Worm (Caenorhabditis elegans) whole organism, early embryonic: Measurements from ENCODE around the gene sre-34.

Source experiments
- B0310.2 ChIP-seq: sonication (generic microtip); optimal IDR thresholded peaks from 2 replicates; lab custom pipeline; 2016; ENCODE audit warnings: mild to moderate bottlenecking, missing genetic modification characterization, missing compliant biosample characterization
- F13C5.2 ChIP-seq: sonication (generic microtip); optimal IDR thresholded peaks from 2 replicates; lab custom pipeline; 2017; ENCODE audit warnings: mild to moderate bottlenecking, missing genetic modification characterization, inconsistent platforms, missing compliant biosample characterization
- aly-1 ChIP-seq: sonication (generic microtip); optimal IDR thresholded peaks from 2 replicates; lab custom pipeline; 2016; ENCODE audit warnings: missing genetic modification characterization, missing compliant biosample characterization
- ama-1 ChIP-seq: fragments of 150-350 bp; optimal IDR thresholded peaks from 2 replicates; lab custom pipeline; 2014
- ceh-13 ChIP-seq: fragments of 200-800 bp; sonication (Bioruptor generic); optimal IDR thresholded peaks from 2 replicates; lab custom pipeline; 2018; ENCODE audit warnings: mild to moderate bottlenecking, missing genetic modification characterization, missing compliant biosample characterization
- ceh-36 ChIP-seq: sonication (generic microtip); optimal IDR thresholded peaks from 2 replicates; lab custom pipeline; 2016; ENCODE audit warnings: missing genetic modification characterization, inconsistent platforms, missing compliant biosample characterization
- ets-7 ChIP-seq: sonication (generic microtip); optimal IDR thresholded peaks from 2 replicates; lab custom pipeline; 2016; ENCODE audit warnings: missing genotype, missing genetic modification characterization, missing compliant biosample characterization
- flt-1 ChIP-seq: fragments of 200-800 bp; sonication (Bioruptor generic); IDR thresholded peaks from 2 replicates; pipeline ENCODE4 v1.3.6; 2022; ENCODE audit warnings: missing genetic modification characterization, missing compliant biosample characterization
- hmbx-1 ChIP-seq: sonication (generic microtip); optimal IDR thresholded peaks from 2 replicates; lab custom pipeline; 2016; ENCODE audit warnings: mild to moderate bottlenecking, missing genetic modification characterization, missing compliant biosample characterization
- hmg-4 ChIP-seq: fragments of 200-800 bp; sonication (Bioruptor generic); optimal IDR thresholded peaks from 2 replicates; lab custom pipeline; 2018; ENCODE audit warnings: mild to moderate bottlenecking, missing genetic modification characterization, missing compliant biosample characterization
- hnd-1 ChIP-seq: sonication (generic microtip); optimal IDR thresholded peaks from 2 replicates; lab custom pipeline; 2016; ENCODE audit warnings: missing genetic modification characterization, missing compliant biosample characterization
- pes-1 ChIP-seq: fragments of 200-800 bp; sonication (Bioruptor generic); IDR thresholded peaks from 2 replicates; pipeline ENCODE4 v1.3.6; 2022; ENCODE audit warnings: missing genetic modification reagents, missing genetic modification characterization, missing compliant biosample characterization
- scrt-1 ChIP-seq: fragments of 200-800 bp; sonication (Bioruptor generic); IDR thresholded peaks from 2 replicates; pipeline ENCODE4 v1.3.6; 2022; ENCODE audit warnings: missing genetic modification characterization, missing compliant biosample characterization
- sea-1 ChIP-seq: fragments of 200-800 bp; sonication (Bioruptor generic); conservative IDR thresholded peaks from 2 replicates; pipeline ENCODE4 v1.3.6; 2022; ENCODE audit warnings: missing genetic modification characterization, missing compliant biosample characterization
- tbx-11 ChIP-seq: fragments of 200-800 bp; sonication (Bioruptor generic); IDR thresholded peaks from 2 replicates; pipeline ENCODE4 v1.3.6; 2022; ENCODE audit warnings: missing genetic modification characterization, missing compliant biosample characterization
- tbx-37 ChIP-seq: fragments of 200-800 bp; sonication (Bioruptor generic); conservative IDR thresholded peaks from 2 replicates; pipeline ENCODE4 v1.3.6; 2022; ENCODE audit warnings: missing genetic modification reagents, missing genetic modification characterization, missing compliant biosample characterization
- tra-4 ChIP-seq: sonication (generic microtip); optimal IDR thresholded peaks from 2 replicates; lab custom pipeline; 2017; ENCODE audit warnings: missing genetic modification characterization, missing compliant biosample characterization

sre-34 gene

ce11 chrII:12480811-12481210 lies 30.9 kb downstream of the sre-34 start, which contains the start of gene arrd-9:
TSS of gene arrd-9 (minus strand) at chrII:12480911.
- TF ChIP-seq hnd-1 (tag; lab: Kevin White, UChicago) (no peak), flt-1 (no peak), tbx-11 (GFP tag; lab: Robert Waterston, UW) (no peak), scrt-1 (no peak), ceh-13 (GFP tag; lab: Kevin White, UChicago) (no peak), hmbx-1 (tag; lab: Kevin White, UChicago) (no peak), tbx-37 (GFP tag; lab: Robert Waterston, UW) (no peak), tra-4 (tag; lab: Kevin White, UChicago) (no peak), pes-1 (GFP tag; lab: Robert Waterston, UW) (no peak), hmg-4 (GFP tag; lab: Kevin White, UChicago) (no peak), ceh-36 (tag; lab: Kevin White, UChicago) (no peak), aly-1 (tag; lab: Kevin White, UChicago) (no peak), ets-7 (no peak), ama-1 (lab: Kevin White, UChicago) (no peak), sea-1 (no peak), B0310.2 (tag; lab: Kevin White, UChicago) (no peak), F13C5.2 (tag; lab: Kevin White, UChicago) (no peak)

- TF ChIP-seq aly-1 (tag; lab: Kevin White, UChicago), result no peak
- no peak for TF ChIP-seq hmg-4 (GFP tag; lab: Kevin White, UChicago)
Observed at ce11 chrII:12481645-12482044, 31.7 kb downstream of the sre-34 start.

ce11 chrII:12482622-12483021 lies 32.7 kb downstream of the sre-34 start, which contains the start of gene fbxb-102:
TSS of gene fbxb-102 (plus strand) at chrII:12482922.
- TF ChIP-seq ama-1 (lab: Kevin White, UChicago), result no peak
- TF ChIP-seq aly-1 (tag; lab: Kevin White, UChicago), result no peak
- no peak for TF ChIP-seq hnd-1 (tag; lab: Kevin White, UChicago)
- TF ChIP-seq tra-4 (tag; lab: Kevin White, UChicago), result no peak
- TF ChIP-seq scrt-1, result no peak
- no peak for TF ChIP-seq B0310.2 (tag; lab: Kevin White, UChicago)
- TF ChIP-seq tbx-37 (GFP tag; lab: Robert Waterston, UW), result no peak
- no peak for TF ChIP-seq F13C5.2 (tag; lab: Kevin White, UChicago)
- no peak for TF ChIP-seq tbx-11 (GFP tag; lab: Robert Waterston, UW)
- no peak for TF ChIP-seq ceh-13 (GFP tag; lab: Kevin White, UChicago)
- TF ChIP-seq hmbx-1 (tag; lab: Kevin White, UChicago), result no peak
- TF ChIP-seq hmg-4 (GFP tag; lab: Kevin White, UChicago), result no peak
- no peak for TF ChIP-seq ceh-36 (tag; lab: Kevin White, UChicago)
- no peak for TF ChIP-seq pes-1 (GFP tag; lab: Robert Waterston, UW)

ce11 chrII:12485060-12485459 lies 35.1 kb downstream of the sre-34 start, which contains the start of gene F15A4.10:
TSS of gene F15A4.10 (minus strand) at chrII:12485160.
- no peak for TF ChIP-seq pes-1 (GFP tag; lab: Robert Waterston, UW)
- TF ChIP-seq hmg-4 (GFP tag; lab: Kevin White, UChicago), result no peak
- no peak for TF ChIP-seq hmbx-1 (tag; lab: Kevin White, UChicago)
- TF ChIP-seq ama-1 (lab: Kevin White, UChicago), result no peak
- no peak for TF ChIP-seq F13C5.2 (tag; lab: Kevin White, UChicago)
- TF ChIP-seq flt-1, result no peak
- no peak for TF ChIP-seq tra-4 (tag; lab: Kevin White, UChicago)
- no peak for TF ChIP-seq ets-7
- no peak for TF ChIP-seq sea-1
- TF ChIP-seq tbx-11 (GFP tag; lab: Robert Waterston, UW), result no peak
- TF ChIP-seq tbx-37 (GFP tag; lab: Robert Waterston, UW), result no peak
- TF ChIP-seq ceh-36 (tag; lab: Kevin White, UChicago), result no peak
- TF ChIP-seq aly-1 (tag; lab: Kevin White, UChicago), result no peak
- no peak for TF ChIP-seq scrt-1

- TF ChIP-seq aly-1 (tag; lab: Kevin White, UChicago) (no peak), flt-1 (no peak), ets-7 (no peak), hmg-4 (GFP tag; lab: Kevin White, UChicago) (no peak), sea-1 (no peak), ama-1 (lab: Kevin White, UChicago) (no peak), hnd-1 (tag; lab: Kevin White, UChicago) (no peak), tra-4 (tag; lab: Kevin White, UChicago) (no peak), tbx-11 (GFP tag; lab: Robert Waterston, UW) (no peak), ceh-36 (tag; lab: Kevin White, UChicago) (no peak), tbx-37 (GFP tag; lab: Robert Waterston, UW) (no peak), F13C5.2 (tag; lab: Kevin White, UChicago) (no peak), hmbx-1 (tag; lab: Kevin White, UChicago) (no peak), B0310.2 (tag; lab: Kevin White, UChicago) (no peak), pes-1 (GFP tag; lab: Robert Waterston, UW) (no peak), ceh-13 (GFP tag; lab: Kevin White, UChicago) (no peak), scrt-1 (no peak)
Observed at ce11 chrII:12488810-12489209, 38.9 kb downstream of the sre-34 start.

- TF ChIP-seq ceh-13 (GFP tag; lab: Kevin White, UChicago) (no peak), F13C5.2 (tag; lab: Kevin White, UChicago) (no peak), B0310.2 (tag; lab: Kevin White, UChicago) (no peak)
Observed at ce11 chrII:12489903-12490302, 40.0 kb downstream of the sre-34 start, which contains the start of gene T21B4.15. TSS of gene T21B4.15 (plus strand) at chrII:12490203.

ce11 chrII:12491936-12492335 lies 42.0 kb downstream of the sre-34 start, which contains the start of gene srz-6:
TSS of gene srz-6 (plus strand) at chrII:12492236.
- no peak for TF ChIP-seq sea-1
- no peak for TF ChIP-seq flt-1
- TF ChIP-seq ets-7, result no peak
- no peak for TF ChIP-seq hmg-4 (GFP tag; lab: Kevin White, UChicago)
- TF ChIP-seq tra-4 (tag; lab: Kevin White, UChicago), result no peak
- TF ChIP-seq aly-1 (tag; lab: Kevin White, UChicago), result no peak
- no peak for TF ChIP-seq scrt-1
- TF ChIP-seq ceh-13 (GFP tag; lab: Kevin White, UChicago), result no peak
- TF ChIP-seq pes-1 (GFP tag; lab: Robert Waterston, UW), result no peak
- TF ChIP-seq ceh-36 (tag; lab: Kevin White, UChicago), result no peak
- no peak for TF ChIP-seq hmbx-1 (tag; lab: Kevin White, UChicago)
- TF ChIP-seq B0310.2 (tag; lab: Kevin White, UChicago), result no peak
- TF ChIP-seq tbx-11 (GFP tag; lab: Robert Waterston, UW), result no peak
